Worm (Caenorhabditis elegans): ENCODE results near the gene C54D10.13.

DNA sequence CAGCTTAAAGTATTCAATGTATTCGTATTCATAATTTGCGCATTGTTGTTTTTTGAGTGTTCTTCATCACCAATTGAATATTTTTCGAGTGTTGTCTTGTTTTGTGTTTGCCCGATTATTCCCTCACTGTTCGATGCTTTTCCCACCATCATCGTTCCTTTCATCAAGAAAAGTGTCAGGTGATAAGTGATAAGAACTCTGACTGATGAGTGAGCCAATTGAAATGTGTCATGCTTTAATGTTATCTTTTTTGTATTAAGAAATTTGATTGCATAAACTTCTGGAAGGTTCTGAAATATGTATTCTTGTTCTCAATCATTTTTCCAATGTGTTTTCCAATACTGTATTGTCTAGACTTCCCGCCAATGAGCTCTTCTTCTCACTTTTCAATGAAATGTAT lies 43.3 kb upstream of the C54D10.13 start:
- no peak for TF ChIP-seq unc-62 (GFP tag; optimal IDR thresholded peaks at IDR 0.05)
- no peak for TF ChIP-seq fkh-3 (tag; optimal IDR thresholded peaks at IDR 0.05)
- no peak for TF ChIP-seq B0035.1 (tag; optimal IDR thresholded peaks at IDR 0.05)
- TF ChIP-seq Y53G8AR.9 (GFP tag; conservative IDR thresholded peaks at IDR 0.05): no peak
- no peak for TF ChIP-seq attf-6 (GFP tag; IDR thresholded peaks at IDR 0.05)
- no peak for TF ChIP-seq madf-3 (GFP tag; IDR thresholded peaks at IDR 0.05)
- TF ChIP-seq xnd-1 (tag; optimal IDR thresholded peaks at IDR 0.05): no peak
- TF ChIP-seq Y79H2A.3 (GFP tag; conservative IDR thresholded peaks at IDR 0.05): no peak
